1 fruit fly cellular context compared by ENCODE assay signal in genomic region chr3R:6457055-6457391, dm6.
TF ChIP-seq lines count a peak whose summit lies in the region.

Zif (plus strand) TSS chr3R:6457088.

TF ChIP-seq in whole organism, embryonic, 481 proteins besides CTCF, POLR2A, EP300 and RAD21 (continued from another document and continues in another):
- TF ChIP-seq vvl (GFP tag; IDR thresholded peaks at IDR 0.05; lab: Robert Waterston, UW) (peak; percentile 70), Sin3A (optimal IDR thresholded peaks at IDR 0.05; lab: Kevin White, UChicago) (peak; percentile 14), CG12236 (GFP tag; optimal IDR thresholded peaks at IDR 0.05; lab: Kevin White, UChicago) (no peak), CG8944 (GFP tag; optimal IDR thresholded peaks at IDR 0.05; lab: Kevin White, UChicago) (peak; percentile 71), Sox100B (GFP tag; optimal IDR thresholded peaks at IDR 0.05; lab: Kevin White, UChicago) (no peak), Oli (tag; optimal IDR thresholded peaks at IDR 0.05; lab: Kevin White, UChicago) (no peak), CG34422 (GFP tag; IDR thresholded peaks at IDR 0.05; lab: Robert Waterston, UW) (peak; percentile 39; the same call in 1 of the 3 replicates), Mrtf (GFP tag; IDR thresholded peaks at IDR 0.05; lab: Robert Waterston, UW) (0 out of 3 replicates have a peak, but pooled peaks have one; percentile 31), Ets65A (GFP tag; lab: Kevin White, UChicago) (peak; percentile 95), pita (GFP tag; optimal IDR thresholded peaks at IDR 0.05; lab: Kevin White, UChicago) (no peak), trh (GFP tag; optimal IDR thresholded peaks at IDR 0.05; lab: Kevin White, UChicago) (no peak), h (optimal IDR thresholded peaks at IDR 0.05; lab: Kevin White, UChicago) (no peak), Atf3 (GFP tag; optimal IDR thresholded peaks at IDR 0.05; lab: Kevin White, UChicago) (no peak), ind (GFP tag; optimal IDR thresholded peaks at IDR 0.05; lab: Kevin White, UChicago) (peak; percentile 50), CG17359 (tag; optimal IDR thresholded peaks at IDR 0.05; lab: Kevin White, UChicago) (peak; percentile 41), CG5245 (GFP tag; optimal IDR thresholded peaks at IDR 0.05; lab: Kevin White, UChicago) (peak; percentile 38), CG1792 (GFP tag; optimal IDR thresholded peaks at IDR 0.05; lab: Kevin White, UChicago) (peak; percentile 30), Pdp1 (GFP tag; optimal IDR thresholded peaks at IDR 0.05; lab: Kevin White, UChicago) (peak; percentile 47 to 76), insv (GFP tag; optimal IDR thresholded peaks at IDR 0.05; lab: Kevin White, UChicago) (no peak), ci (GFP tag; IDR thresholded peaks at IDR 0.05; lab: Robert Waterston, UW) (peak; percentile 86), her (GFP tag; optimal IDR thresholded peaks at IDR 0.05; lab: Kevin White, UChicago) (peak; percentile 41), ase (GFP tag; IDR thresholded peaks at IDR 0.05; lab: Robert Waterston, UW) (no peak), wek (GFP tag; optimal IDR thresholded peaks at IDR 0.05; lab: Kevin White, UChicago) (no peak), Adf1 (GFP tag; IDR thresholded peaks at IDR 0.05; lab: Robert Waterston, UW) (no peak), otp (GFP tag; IDR thresholded peaks at IDR 0.05; lab: Robert Waterston, UW) (no peak), Hey (tag; optimal IDR thresholded peaks at IDR 0.05; lab: Kevin White, UChicago) (no peak), inv (GFP tag; IDR thresholded peaks at IDR 0.05; lab: Robert Waterston, UW; ENCODE audit: partially characterized antibody) (no peak), CG4730 (GFP tag; IDR thresholded peaks at IDR 0.05; lab: Robert Waterston, UW) (no peak), CG31441 (GFP tag; IDR thresholded peaks at IDR 0.05; lab: Robert Waterston, UW) (no peak), CG8924 (tag; optimal IDR thresholded peaks at IDR 0.05; lab: Kevin White, UChicago) (no peak), CG14050 (GFP tag; IDR thresholded peaks at IDR 0.05; lab: Robert Waterston, UW) (peak; percentile 27; the same call in 1 of the 3 replicates), gro (GFP tag; optimal IDR thresholded peaks at IDR 0.05; lab: Kevin White, UChicago) (peak; percentile 28), Sry-β (GFP tag; optimal IDR thresholded peaks at IDR 0.05; lab: Kevin White, UChicago) (no peak), Hr39 (optimal IDR thresholded peaks at IDR 0.05; lab: Kevin White, UChicago) (no peak), phol (tag; optimal IDR thresholded peaks at IDR 0.05; lab: Kevin White, UChicago) (peak; percentile 99), CG7372 (GFP tag; IDR thresholded peaks at IDR 0.05; lab: Robert Waterston, UW) (no peak), Atf6 (GFP tag; IDR thresholded peaks at IDR 0.05; lab: Robert Waterston, UW) (0 out of 2 replicates have a peak, but pooled peaks have one; percentile 19), Drgx (GFP tag; IDR thresholded peaks at IDR 0.05; lab: Robert Waterston, UW) (0 out of 2 replicates have a peak, but pooled peaks have one; percentile 30), CG10209 (GFP tag; optimal IDR thresholded peaks at IDR 0.05; lab: Kevin White, UChicago) (peak; percentile 19), chif (GFP tag; optimal IDR thresholded peaks at IDR 0.05; lab: Kevin White, UChicago) (peak; percentile 9 to 24), Hr3 (GFP tag; optimal IDR thresholded peaks at IDR 0.05; lab: Kevin White, UChicago) (peak; percentile 33), ara (GFP tag; IDR thresholded peaks at IDR 0.05; lab: Robert Waterston, UW) (no peak), Bteb2 (GFP tag; optimal IDR thresholded peaks at IDR 0.05; lab: Kevin White, UChicago) (peak; percentile 30), Deaf1 (tag; optimal IDR thresholded peaks at IDR 0.05; lab: Kevin White, UChicago) (no peak), CG17802 (tag; optimal IDR thresholded peaks at IDR 0.05; lab: Kevin White, UChicago) (peak; percentile 31), Dfd (GFP tag; optimal IDR thresholded peaks at IDR 0.05; lab: Kevin White, UChicago) (no peak), Jarid2 (GFP tag; optimal IDR thresholded peaks at IDR 0.05; lab: Kevin White, UChicago) (no peak), tup (GFP tag; optimal IDR thresholded peaks at IDR 0.05; lab: Kevin White, UChicago) (no peak), CG10979 (tag; optimal IDR thresholded peaks at IDR 0.05; lab: Kevin White, UChicago) (no peak), CG8281 (tag; optimal IDR thresholded peaks at IDR 0.05; lab: Kevin White, UChicago) (no peak), CG32772 (GFP tag; IDR thresholded peaks at IDR 0.05; lab: Robert Waterston, UW) (peak; percentile 21; the same call in 1 of the 2 replicates), CG16863 (GFP tag; optimal IDR thresholded peaks at IDR 0.05; lab: Kevin White, UChicago) (no peak), br (optimal IDR thresholded peaks at IDR 0.05; lab: Kevin White, UChicago) (no peak), CG1602 (GFP tag; optimal IDR thresholded peaks at IDR 0.05; lab: Kevin White, UChicago) (peak; percentile 21), Antp (GFP tag; optimal IDR thresholded peaks at IDR 0.05; lab: Kevin White, UChicago) (peak; percentile 42), chn (GFP tag; optimal IDR thresholded peaks at IDR 0.05; lab: Kevin White, UChicago) (peak; percentile 2), bcd (GFP tag; optimal IDR thresholded peaks at IDR 0.05; lab: Kevin White, UChicago) (no peak), CG2120 (GFP tag; optimal IDR thresholded peaks at IDR 0.05; lab: Kevin White, UChicago) (peak; percentile 76), gt (GFP tag; IDR thresholded peaks at IDR 0.05; lab: Robert Waterston, UW) (no peak), CG9609 (GFP tag; optimal IDR thresholded peaks at IDR 0.05; lab: Kevin White, UChicago) (peak; percentile 58), Eip74EF (GFP tag; optimal IDR thresholded peaks at IDR 0.05; lab: Kevin White, UChicago) (no peak), NC2α (GFP tag; optimal IDR thresholded peaks at IDR 0.05; lab: Kevin White, UChicago) (no peak), CG10321 (GFP tag; IDR thresholded peaks at IDR 0.05; lab: Robert Waterston, UW) (peak; percentile 48; the same call in 1 of the 2 replicates), mam (GFP tag; optimal IDR thresholded peaks at IDR 0.05; lab: Kevin White, UChicago) (peak; percentile 78), CG14860 (GFP tag; IDR thresholded peaks at IDR 0.05; lab: Robert Waterston, UW; ENCODE audit: partially characterized antibody) (no peak), CrebB (tag; optimal IDR thresholded peaks at IDR 0.05; lab: Kevin White, UChicago) (peak; percentile 7), seq (GFP tag; IDR thresholded peaks at IDR 0.05; lab: Robert Waterston, UW) (no peak), Ets97D (GFP tag; optimal IDR thresholded peaks at IDR 0.05; lab: Kevin White, UChicago) (peak; percentile 35), bowl (GFP tag; IDR thresholded peaks at IDR 0.05; lab: Robert Waterston, UW) (no peak), Nf-YA (GFP tag; IDR thresholded peaks at IDR 0.05; lab: Robert Waterston, UW) (no peak), CG3995 (GFP tag; optimal IDR thresholded peaks at IDR 0.05; lab: Kevin White, UChicago) (peak; percentile 14), CoRest (tag; optimal IDR thresholded peaks at IDR 0.05; lab: Kevin White, UChicago) (peak; percentile 29), HmgZ (tag; optimal IDR thresholded peaks at IDR 0.05; lab: Kevin White, UChicago) (peak; percentile 67), CG12942 (GFP tag; optimal IDR thresholded peaks at IDR 0.05; lab: Kevin White, UChicago) (peak; percentile 2), CG12104 (GFP tag; optimal IDR thresholded peaks at IDR 0.05; lab: Kevin White, UChicago) (no peak), Ada2b (GFP tag; IDR thresholded peaks at IDR 0.05; lab: Robert Waterston, UW) (no peak), CG15269 (tag; optimal IDR thresholded peaks at IDR 0.05; lab: Kevin White, UChicago) (no peak), dan (GFP tag; IDR thresholded peaks at IDR 0.05; lab: Robert Waterston, UW) (no peak), CG3407 (GFP tag; optimal IDR thresholded peaks at IDR 0.05; lab: Kevin White, UChicago) (no peak), lab (GFP tag; optimal IDR thresholded peaks at IDR 0.05; lab: Kevin White, UChicago) (no peak), tin (GFP tag; optimal IDR thresholded peaks at IDR 0.05; lab: Kevin White, UChicago) (peak; percentile 18), CG30020 (tag; optimal IDR thresholded peaks at IDR 0.05; lab: Kevin White, UChicago) (peak; percentile 28), HLH54F (GFP tag; optimal IDR thresholded peaks at IDR 0.05; lab: Kevin White, UChicago) (peak; percentile 71), CG4282 (GFP tag; optimal IDR thresholded peaks at IDR 0.05; lab: Kevin White, UChicago) (no peak), Usf (GFP tag; optimal IDR thresholded peaks at IDR 0.05; lab: Kevin White, UChicago) (peak; percentile 20), shn (GFP tag; optimal IDR thresholded peaks at IDR 0.05; lab: Kevin White, UChicago) (peak; percentile 50), gcm2 (GFP tag; optimal IDR thresholded peaks at IDR 0.05; lab: Kevin White, UChicago) (no peak), CG2202 (tag; optimal IDR thresholded peaks at IDR 0.05; lab: Kevin White, UChicago) (no peak), sim (GFP tag; IDR thresholded peaks at IDR 0.05; lab: Robert Waterston, UW) (no peak), Fer1 (GFP tag; optimal IDR thresholded peaks at IDR 0.05; lab: Kevin White, UChicago) (peak; percentile 39), CG16815 (GFP tag; optimal IDR thresholded peaks at IDR 0.05; lab: Kevin White, UChicago) (peak; percentile 21), psq (GFP tag; optimal IDR thresholded peaks at IDR 0.05; lab: Kevin White, UChicago) (no peak), klu (GFP tag; IDR thresholded peaks at IDR 0.05; lab: Robert Waterston, UW) (no peak), da (GFP tag; optimal IDR thresholded peaks at IDR 0.05; lab: Kevin White, UChicago) (no peak), CG4854 (GFP tag; optimal IDR thresholded peaks at IDR 0.05; lab: Kevin White, UChicago) (no peak), bab2 (GFP tag; optimal IDR thresholded peaks at IDR 0.05; lab: Kevin White, UChicago) (peak; percentile 61), Gug (GFP tag; IDR thresholded peaks at IDR 0.05; lab: Robert Waterston, UW) (peak; percentile 62; the same call in 3 of the 4 replicates), CG2116 (GFP tag; optimal IDR thresholded peaks at IDR 0.05; lab: Kevin White, UChicago) (no peak), CG8388 (GFP tag; optimal IDR thresholded peaks at IDR 0.05; lab: Kevin White, UChicago) (no peak), CG18599 (GFP tag; optimal IDR thresholded peaks at IDR 0.05; lab: Kevin White, UChicago) (no peak), rib (GFP tag; IDR thresholded peaks at IDR 0.05; lab: Robert Waterston, UW) (peak; percentile 51; the same call in 1 of the 2 replicates), lilli (GFP tag; optimal IDR thresholded peaks at IDR 0.05; lab: Kevin White, UChicago) (peak; percentile 63), HLHmδ (GFP tag; optimal IDR thresholded peaks at IDR 0.05; lab: Kevin White, UChicago) (no peak), CG2199 (GFP tag; IDR thresholded peaks at IDR 0.05; lab: Robert Waterston, UW) (no peak), CG17186 (GFP tag; optimal IDR thresholded peaks at IDR 0.05; lab: Kevin White, UChicago) (peak; percentile 34), CG15696 (tag; optimal IDR thresholded peaks at IDR 0.05; lab: Kevin White, UChicago) (no peak), crp (GFP tag; optimal IDR thresholded peaks at IDR 0.05; lab: Kevin White, UChicago) (no peak), CG14667 (GFP tag; IDR thresholded peaks at IDR 0.05; lab: Robert Waterston, UW) (no peak), Rfx (GFP tag; IDR thresholded peaks at IDR 0.05; lab: Robert Waterston, UW) (peak; percentile 87), grn (GFP tag; optimal IDR thresholded peaks at IDR 0.05; lab: Kevin White, UChicago) (no peak), CG10274 (GFP tag; optimal IDR thresholded peaks at IDR 0.05; lab: Kevin White, UChicago) (no peak), sna (GFP tag; IDR thresholded peaks at IDR 0.05; lab: Robert Waterston, UW; ENCODE audit: partially characterized antibody) (no peak), BEAF-32 (GFP tag; optimal IDR thresholded peaks at IDR 0.05; lab: Kevin White, UChicago) (peak; percentile 48), CG6254 (GFP tag; optimal IDR thresholded peaks at IDR 0.05; lab: Kevin White, UChicago) (no peak), sens (GFP tag; lab: Kevin White, UChicago) (peak; percentile 53), Dref (GFP tag; IDR thresholded peaks at IDR 0.05; lab: Robert Waterston, UW) (peak; percentile 54), onecut (GFP tag; IDR thresholded peaks at IDR 0.05; lab: Robert Waterston, UW) (no peak), CG12659 (GFP tag; optimal IDR thresholded peaks at IDR 0.05; lab: Kevin White, UChicago) (peak; percentile 51), hkb (optimal IDR thresholded peaks at IDR 0.05; lab: Kevin White, UChicago) (no peak), hkb (GFP tag; IDR thresholded peaks at IDR 0.05; lab: Robert Waterston, UW) (0 out of 2 replicates have a peak, but pooled peaks have one; percentile 36), wdn (GFP tag; IDR thresholded peaks at IDR 0.05; lab: Robert Waterston, UW) (peak; percentile 44; the same call in 1 of the 2 replicates), fu2 (GFP tag; optimal IDR thresholded peaks at IDR 0.05; lab: Kevin White, UChicago) (peak; percentile 69), C15 (GFP tag; IDR thresholded peaks at IDR 0.05; lab: Robert Waterston, UW) (no peak), peb (GFP tag; IDR thresholded peaks at IDR 0.05; lab: Robert Waterston, UW) (no peak), Ravus (GFP tag; IDR thresholded peaks at IDR 0.05; lab: Robert Waterston, UW) (no peak), Nf-YC (tag; optimal IDR thresholded peaks at IDR 0.05; lab: Kevin White, UChicago) (no peak), dmrt99B (tag; optimal IDR thresholded peaks at IDR 0.05; lab: Kevin White, UChicago) (no peak), repo (GFP tag; optimal IDR thresholded peaks at IDR 0.05; lab: Kevin White, UChicago) (peak; percentile 29), CG9797 (GFP tag; optimal IDR thresholded peaks at IDR 0.05; lab: Kevin White, UChicago) (no peak), CG15073 (GFP tag; optimal IDR thresholded peaks at IDR 0.05; lab: Kevin White, UChicago) (no peak), CG8765 (GFP tag; IDR thresholded peaks at IDR 0.05; lab: Robert Waterston, UW) (no peak), prd (optimal IDR thresholded peaks at IDR 0.05; lab: Kevin White, UChicago) (no peak), prd (GFP tag; IDR thresholded peaks at IDR 0.05; lab: Robert Waterston, UW) (peak; percentile 32; the same call in 1 of the 3 replicates), Hr78 (GFP tag; optimal IDR thresholded peaks at IDR 0.05; lab: Kevin White, UChicago) (no peak), CG15514 (GFP tag; optimal IDR thresholded peaks at IDR 0.05; lab: Kevin White, UChicago) (peak; percentile 98), odd (GFP tag; optimal IDR thresholded peaks at IDR 0.05; lab: Kevin White, UChicago) (no peak), dm (GFP tag; optimal IDR thresholded peaks at IDR 0.05; lab: Kevin White, UChicago) (peak; percentile 20)
